Worm (Caenorhabditis elegans): ENCODE data around the gene C01G12.9.

- TF ChIP-seq B0336.3 (GFP tag; IDR thresholded peaks at IDR 0.05) (no peak), nfya-1 (tag; optimal IDR thresholded peaks at IDR 0.05; ENCODE audit: borderline replicate concordance, insufficient read depth) (no peak), ceh-79 (tag; optimal IDR thresholded peaks at IDR 0.05) (no peak), nhr-179 (tag; optimal IDR thresholded peaks at IDR 0.05) (no peak), ztf-6 (GFP tag; IDR thresholded peaks at IDR 0.05) (no peak), mel-28 (tag; optimal IDR thresholded peaks at IDR 0.05; ENCODE audit: borderline replicate concordance) (no peak)
Measured at ce11 chrII:14540551-14540950, 38.3 kb upstream of the C01G12.9 start.
